Fruit fly (Drosophila melanogaster) whole organism, prepupa: ENCODE measurements around the gene RhoGAP71E.
A peak's percentile ranks its signal among the peaks of the same experiment; 100 is the strongest.

ENCODE experiments used
- Blimp-1 ChIP-seq: fragments of 200-800 bp; sonication (Bioruptor generic); optimal IDR thresholded peaks from 3 replicates; lab custom pipeline; 2017; ENCODE audit warnings: missing biosample characterization, missing genetic modification characterization, mild to moderate bottlenecking, moderate library complexity, missing genetic modification reagents
- CG10631 ChIP-seq: fragments of 200-800 bp; sonication (Bioruptor generic); optimal IDR thresholded peaks from 2 replicates; lab custom pipeline; 2016; ENCODE audit warnings: missing biosample characterization, missing genetic modification characterization
- CG10669 ChIP-seq: fragments of 200-800 bp; sonication (Bioruptor generic); optimal IDR thresholded peaks from 3 replicates; lab custom pipeline; 2018; ENCODE audit warnings: missing biosample characterization, mild to moderate bottlenecking, missing genetic modification characterization, moderate library complexity
- CG11762 ChIP-seq: fragments of 200-800 bp; sonication (Bioruptor generic); optimal IDR thresholded peaks from 3 replicates; lab custom pipeline; 2016; ENCODE audit warnings: missing biosample characterization, missing genetic modification characterization; ENCODE audit not compliant: insufficient read depth
- CG11902 ChIP-seq: fragments of 200-800 bp; sonication (Bioruptor generic); optimal IDR thresholded peaks from 3 replicates; lab custom pipeline; 2016; ENCODE audit warnings: missing biosample characterization, missing genetic modification characterization
- CG15336 ChIP-seq: fragments of 200-800 bp; sonication (Bioruptor generic); IDR thresholded peaks from 2 replicates; pipeline ENCODE4 v1.3.6; 2022; ENCODE audit warnings: missing biosample characterization, missing genetic modification characterization
- CG16779 ChIP-seq: fragments of 200-800 bp; sonication (Bioruptor generic); optimal IDR thresholded peaks from 3 replicates; lab custom pipeline; 2017; ENCODE audit warnings: missing biosample characterization, mild to moderate bottlenecking, missing genetic modification characterization
- CG3032 ChIP-seq: fragments of 200-800 bp; optimal IDR thresholded peaks from 2 replicates; lab custom pipeline; 2019; ENCODE audit warnings: missing biosample characterization, mild to moderate bottlenecking, missing genetic modification characterization, moderate library complexity
- CG31627 ChIP-seq: fragments of 200-800 bp; sonication (Bioruptor generic); optimal IDR thresholded peaks from 3 replicates; lab custom pipeline; 2016; ENCODE audit warnings: missing biosample characterization, missing genetic modification characterization
- CG32006 ChIP-seq: fragments of 200-800 bp; sonication (Bioruptor generic); optimal IDR thresholded peaks from 3 replicates; lab custom pipeline; 2017; ENCODE audit warnings: missing biosample characterization, mild to moderate bottlenecking, missing genetic modification characterization
- CG34406 ChIP-seq: fragments of 200-800 bp; sonication (Bioruptor generic); optimal IDR thresholded peaks from 3 replicates; lab custom pipeline; 2016; ENCODE audit warnings: missing biosample characterization, missing genetic modification characterization
- CG3919 ChIP-seq: fragments of 200-800 bp; sonication (Bioruptor generic); optimal IDR thresholded peaks from 3 replicates; lab custom pipeline; 2016; ENCODE audit warnings: missing biosample characterization, missing genetic modification characterization
- CG4318 ChIP-seq: fragments of 200-800 bp; sonication (Bioruptor generic); optimal IDR thresholded peaks from 3 replicates; lab custom pipeline; 2017; ENCODE audit warnings: missing biosample characterization, mild to moderate bottlenecking, missing genetic modification characterization
- CG6163 ChIP-seq: fragments of 200-800 bp; sonication (Bioruptor generic); IDR thresholded peaks from 3 replicates; pipeline ENCODE4 v1.3.6; 2022; ENCODE audit warnings: missing biosample characterization, missing genetic modification characterization
- CG6808 ChIP-seq: fragments of 200-800 bp; sonication (Bioruptor generic); optimal IDR thresholded peaks from 3 replicates; lab custom pipeline; 2017; ENCODE audit warnings: missing biosample characterization, missing genetic modification characterization, mild to moderate bottlenecking, moderate library complexity, missing genetic modification reagents
- CG8119 ChIP-seq: fragments of 200-800 bp; sonication (Bioruptor generic); IDR thresholded peaks from 3 replicates; pipeline ENCODE4 v1.3.6; 2022; ENCODE audit warnings: missing biosample characterization, missing genetic modification characterization
- CG8319 ChIP-seq: fragments of 200-800 bp; sonication (Bioruptor generic); optimal IDR thresholded peaks from 3 replicates; lab custom pipeline; 2016; ENCODE audit warnings: missing biosample characterization, missing genetic modification characterization
- CG9139 ChIP-seq: fragments of 200-800 bp; sonication (Bioruptor generic); optimal IDR thresholded peaks from 3 replicates; lab custom pipeline; 2017; ENCODE audit warnings: missing biosample characterization, mild to moderate bottlenecking, missing genetic modification characterization
- Eip75B ChIP-seq: fragments of 200-800 bp; sonication (Bioruptor generic); optimal IDR thresholded peaks from 3 replicates; lab custom pipeline; 2016; ENCODE audit warnings: missing biosample characterization, missing genetic modification characterization
- Eip78C ChIP-seq: fragments of 200-800 bp; sonication (Bioruptor generic); peaks from one replicate; lab custom pipeline; 2016; ENCODE audit warnings: missing biosample characterization, missing genetic modification characterization
- Ets21C ChIP-seq: fragments of 200-800 bp; sonication (Bioruptor generic); optimal IDR thresholded peaks from 3 replicates; lab custom pipeline; 2016; ENCODE audit warnings: missing biosample characterization, missing genetic modification characterization
- Hr39 ChIP-seq: fragments of 200-800 bp; sonication (Bioruptor generic); optimal IDR thresholded peaks from 2 replicates; lab custom pipeline; 2016; ENCODE audit warnings: missing biosample characterization, missing genetic modification characterization
- Hr4 ChIP-seq: fragments of 200-800 bp; sonication (Bioruptor generic); optimal IDR thresholded peaks from 3 replicates; lab custom pipeline; 2016; ENCODE audit warnings: missing biosample characterization, missing genetic modification characterization
- OdsH ChIP-seq: fragments of 200-800 bp; sonication (Bioruptor generic); optimal IDR thresholded peaks from 3 replicates; lab custom pipeline; 2016; ENCODE audit warnings: missing biosample characterization, missing genetic modification characterization
- Smox ChIP-seq: fragments of 200-800 bp; sonication (Bioruptor generic); optimal IDR thresholded peaks from 3 replicates; lab custom pipeline; 2016; ENCODE audit warnings: missing biosample characterization, missing genetic modification characterization
- Sox14 ChIP-seq: fragments of 200-800 bp; sonication (Bioruptor generic); optimal IDR thresholded peaks from 3 replicates; lab custom pipeline; 2016; ENCODE audit warnings: missing biosample characterization, missing genetic modification characterization
- Sox15 ChIP-seq: fragments of 200-800 bp; sonication (Bioruptor generic); optimal IDR thresholded peaks from 3 replicates; lab custom pipeline; 2016; ENCODE audit warnings: missing biosample characterization, missing genetic modification characterization
- achi ChIP-seq: fragments of 200-800 bp; sonication (Bioruptor generic); optimal IDR thresholded peaks from 3 replicates; lab custom pipeline; 2016; ENCODE audit warnings: missing biosample characterization, missing genetic modification characterization
- acj6 ChIP-seq: fragments of 200-800 bp; sonication (Bioruptor generic); optimal IDR thresholded peaks from 3 replicates; lab custom pipeline; 2016; ENCODE audit warnings: missing biosample characterization, missing genetic modification characterization
- cyc ChIP-seq: fragments of 200-800 bp; sonication (Bioruptor generic); optimal IDR thresholded peaks from 3 replicates; lab custom pipeline; 2016; ENCODE audit warnings: missing biosample characterization, missing genetic modification characterization
- dac ChIP-seq: fragments of 200-800 bp; sonication (Bioruptor generic); optimal IDR thresholded peaks from 2 replicates; lab custom pipeline; 2017; ENCODE audit warnings: missing biosample characterization, mild to moderate bottlenecking, missing genetic modification characterization
- dsx ChIP-seq: fragments of 200-800 bp; optimal IDR thresholded peaks from 3 replicates; lab custom pipeline; 2019; ENCODE audit warnings: missing biosample characterization, mild to moderate bottlenecking, missing genetic modification characterization, moderate library complexity; ENCODE audit not compliant: poor library complexity, severe bottlenecking
- eg ChIP-seq: fragments of 200-800 bp; sonication (Bioruptor generic); IDR thresholded peaks from 3 replicates; pipeline ENCODE4 v1.3.6; 2022; ENCODE audit warnings: missing biosample characterization, missing genetic modification characterization
- esn ChIP-seq: fragments of 200-800 bp; sonication (Bioruptor generic); optimal IDR thresholded peaks from 2 replicates; lab custom pipeline; 2016; ENCODE audit warnings: missing biosample characterization, mild to moderate bottlenecking, missing genetic modification characterization, moderate library complexity
- fkh ChIP-seq: fragments of 200-800 bp; sonication (Bioruptor generic); optimal IDR thresholded peaks from 3 replicates; lab custom pipeline; 2017; ENCODE audit warnings: missing biosample characterization, mild to moderate bottlenecking, missing genetic modification characterization, moderate library complexity
- lz ChIP-seq: fragments of 200-800 bp; sonication (Bioruptor generic); optimal IDR thresholded peaks from 3 replicates; lab custom pipeline; 2016; ENCODE audit warnings: missing biosample characterization, missing genetic modification characterization
- net ChIP-seq: fragments of 200-800 bp; sonication (Bioruptor generic); optimal IDR thresholded peaks from 3 replicates; lab custom pipeline; 2016; ENCODE audit warnings: missing biosample characterization, missing genetic modification characterization
- salr ChIP-seq, 2 experiments: fragments of 200-800 bp; sonication (Bioruptor generic); optimal IDR thresholded peaks; 3 replicates each; lab custom pipeline; 2016 to 2018; ENCODE audit warnings: missing biosample characterization in 2 of 2, missing genetic modification characterization in 2 of 2, mild to moderate bottlenecking in 1 of 2
- ss ChIP-seq, 2 experiments: fragments of 200-800 bp; sonication (Bioruptor generic); optimal IDR thresholded peaks; 2 replicates in 1 of 2; 3 replicates in 1 of 2; lab custom pipeline; 2017 to 2018; ENCODE audit warnings: mild to moderate bottlenecking in 2 of 2, missing biosample characterization in 2 of 2, missing genetic modification characterization in 2 of 2, moderate library complexity in 1 of 2
- svp ChIP-seq: fragments of 200-800 bp; sonication (Bioruptor generic); peaks from one replicate; lab custom pipeline; 2016; ENCODE audit warnings: missing biosample characterization, missing genetic modification characterization
- topi ChIP-seq: fragments of 200-800 bp; sonication (Bioruptor generic); optimal IDR thresholded peaks from 3 replicates; lab custom pipeline; 2016; ENCODE audit warnings: missing biosample characterization, missing genetic modification characterization
- vri ChIP-seq: fragments of 200-800 bp; sonication (Bioruptor generic); optimal IDR thresholded peaks from 3 replicates; lab custom pipeline; 2016; ENCODE audit warnings: missing biosample characterization, mild to moderate bottlenecking, missing genetic modification characterization

The RhoGAP71E gene

dm6 chr3L:15563058-15563850, 25.4 kb upstream of the RhoGAP71E start, which contains the start of the genes CG7739 and SCCRO (continued):
- peak; percentile 30 for TF ChIP-seq Hr4 (GFP tag; lab: Kevin White, UChicago)
- TF ChIP-seq dac (GFP tag; lab: Kevin White, UChicago) = no peak
- peak; percentile 38 for TF ChIP-seq CG31627 (GFP tag; lab: Kevin White, UChicago)
- TF ChIP-seq CG9139 (GFP tag; lab: Kevin White, UChicago) = no peak
- peak; percentile 17 for TF ChIP-seq lz
- TF ChIP-seq CG6163 (GFP tag; lab: Robert Waterston, UW) = peak; percentile 51; the same call in 2 of the 3 replicates
- no peak for TF ChIP-seq CG4318 (GFP tag; lab: Kevin White, UChicago)
- peak; percentile 42 for TF ChIP-seq fkh (GFP tag; lab: Kevin White, UChicago)
- TF ChIP-seq net (GFP tag; lab: Kevin White, UChicago) = peak; percentile 20
- no peak for TF ChIP-seq OdsH (GFP tag; lab: Kevin White, UChicago)
- peak; percentile 32 for TF ChIP-seq CG34406 (GFP tag; lab: Kevin White, UChicago)
- no peak for TF ChIP-seq Blimp-1 (GFP tag; lab: Kevin White, UChicago)
- no peak for TF ChIP-seq dsx (GFP tag; lab: Kevin White, UChicago)
- no peak for TF ChIP-seq salr (GFP tag; optimal IDR thresholded peaks at IDR 0.05; lab: Kevin White, UChicago)
- no peak for TF ChIP-seq CG11902 (GFP tag; lab: Kevin White, UChicago)
- TF ChIP-seq Eip78C (GFP tag; lab: Kevin White, UChicago) = peak; percentile 65
- TF ChIP-seq CG16779 (tag; lab: Kevin White, UChicago) = no peak
- no peak for TF ChIP-seq Smox (GFP tag; lab: Kevin White, UChicago)
- no peak for TF ChIP-seq CG6808 (GFP tag; lab: Kevin White, UChicago)
- no peak for TF ChIP-seq CG11762 (GFP tag; lab: Kevin White, UChicago)
- peak; percentile 50 for TF ChIP-seq CG3919
- no peak for TF ChIP-seq Sox15 (GFP tag; lab: Kevin White, UChicago)
- TF ChIP-seq CG8119 (GFP tag; lab: Robert Waterston, UW) = peak; percentile 57; the same call in 2 of the 3 replicates
- peak; percentile 11 for TF ChIP-seq Hr39
- TF ChIP-seq, all 60 proteins: peak for 30

- no peak for TF ChIP-seq CG8119 (GFP tag; lab: Robert Waterston, UW)
- TF ChIP-seq CG9139 (GFP tag; lab: Kevin White, UChicago) = no peak
- TF ChIP-seq CG8319 = no peak
- TF ChIP-seq CG16779 (tag; lab: Kevin White, UChicago) = no peak
- no peak for TF ChIP-seq CG11762 (GFP tag; lab: Kevin White, UChicago)
- TF ChIP-seq CG3032 = no peak
- TF ChIP-seq CG11902 (GFP tag; lab: Kevin White, UChicago) = no peak
- no peak for TF ChIP-seq Eip75B
- TF ChIP-seq ss (GFP tag; optimal IDR thresholded peaks at IDR 0.05; lab: Kevin White, UChicago) = no peak
- no peak for TF ChIP-seq Hr4 (GFP tag; lab: Kevin White, UChicago)
- no peak for TF ChIP-seq salr (GFP tag; optimal IDR thresholded peaks at IDR 0.05; lab: Kevin White, UChicago)
- TF ChIP-seq dac (GFP tag; lab: Kevin White, UChicago) = no peak
- no peak for TF ChIP-seq CG32006 (GFP tag; lab: Kevin White, UChicago)
- no peak for TF ChIP-seq CG31627 (GFP tag; lab: Kevin White, UChicago)
- TF ChIP-seq CG3919 = no peak
- no peak for TF ChIP-seq net (GFP tag; lab: Kevin White, UChicago)
- TF ChIP-seq CG10669 = no peak
- TF ChIP-seq CG10631 = no peak
- TF ChIP-seq, all 60 proteins: peak for 0
Observed at dm6 chr3L:15563851-15564106, 24.9 kb upstream of the RhoGAP71E start.

- TF ChIP-seq CG8319 = no peak
- peak; percentile 37 for TF ChIP-seq esn (GFP tag; lab: Kevin White, UChicago)
- peak; percentile 75 for TF ChIP-seq svp (GFP tag; lab: Kevin White, UChicago)
- TF ChIP-seq CG10631 = peak; percentile 0
- TF ChIP-seq CG15336 (GFP tag; lab: Robert Waterston, UW) = 0 out of 2 replicates have a peak, but pooled peaks have one; percentile 16
- TF ChIP-seq topi (GFP tag; lab: Kevin White, UChicago) = peak; percentile 11
- TF ChIP-seq ss (GFP tag; optimal IDR thresholded peaks at IDR 0.05; lab: Kevin White, UChicago) = peak in 1 of 2 experiments; percentile 4
- TF ChIP-seq CG6163 (GFP tag; lab: Robert Waterston, UW) = peak; percentile 9; the same call in 1 of the 3 replicates
- TF ChIP-seq Smox (GFP tag; lab: Kevin White, UChicago) = peak; percentile 15
- TF ChIP-seq lz = peak; percentile 34
- TF ChIP-seq acj6 = peak; percentile 35
- TF ChIP-seq vri = peak; percentile 58
- peak; percentile 14 for TF ChIP-seq CG3032
- peak; percentile 28 for TF ChIP-seq cyc (GFP tag; lab: Kevin White, UChicago)
- TF ChIP-seq Hr39 = peak; percentile 12
- no peak for TF ChIP-seq eg (GFP tag; lab: Robert Waterston, UW)
- TF ChIP-seq Sox14 = peak; percentile 25
- TF ChIP-seq CG16779 (tag; lab: Kevin White, UChicago) = no peak
- TF ChIP-seq net (GFP tag; lab: Kevin White, UChicago) = peak; percentile 4
- no peak for TF ChIP-seq Blimp-1 (GFP tag; lab: Kevin White, UChicago)
- TF ChIP-seq CG4318 (GFP tag; lab: Kevin White, UChicago) = no peak
- peak; percentile 36 for TF ChIP-seq achi (GFP tag; lab: Kevin White, UChicago)
- peak; percentile 49 for TF ChIP-seq CG31627 (GFP tag; lab: Kevin White, UChicago)
- peak; percentile 20 for TF ChIP-seq Ets21C (GFP tag; lab: Kevin White, UChicago)
Observed at dm6 chr3L:15565829-15566433, 22.7 kb upstream of the RhoGAP71E start, which contains the start of gene dop. dop (plus strand) TSS chr3L:15566013.
